Fruit fly (Drosophila melanogaster): ENCODE results near the gene RpS14b.

The RpS14b gene

DNA sequence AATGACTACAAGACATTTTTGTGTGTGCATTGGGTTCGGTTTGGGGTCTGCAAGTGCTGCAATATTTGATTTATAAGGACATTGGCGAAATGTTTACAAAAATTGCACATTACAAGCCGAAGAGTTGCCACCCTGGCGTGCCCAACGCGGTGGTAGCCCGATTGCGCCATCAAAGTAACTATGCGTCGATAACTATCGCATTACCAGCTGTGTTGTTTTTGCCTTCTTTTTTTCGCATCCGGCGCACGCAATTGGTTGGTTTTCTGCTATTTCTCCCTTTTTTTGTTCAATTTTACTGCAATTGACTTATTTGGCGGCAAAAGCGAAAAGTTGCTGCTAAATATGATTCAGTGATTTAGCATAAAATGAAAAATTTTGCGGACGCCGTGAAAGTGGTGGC is at the start of gene RpS14b:
TSS of gene RpS14b (plus strand) at position 220 of the 400 bp plus-strand sequence.
- TF ChIP-seq EcR (GFP tag; optimal IDR thresholded peaks at IDR 0.05) = no peak
- TF ChIP-seq CG8478 (optimal IDR thresholded peaks at IDR 0.05) = no peak

DNA sequence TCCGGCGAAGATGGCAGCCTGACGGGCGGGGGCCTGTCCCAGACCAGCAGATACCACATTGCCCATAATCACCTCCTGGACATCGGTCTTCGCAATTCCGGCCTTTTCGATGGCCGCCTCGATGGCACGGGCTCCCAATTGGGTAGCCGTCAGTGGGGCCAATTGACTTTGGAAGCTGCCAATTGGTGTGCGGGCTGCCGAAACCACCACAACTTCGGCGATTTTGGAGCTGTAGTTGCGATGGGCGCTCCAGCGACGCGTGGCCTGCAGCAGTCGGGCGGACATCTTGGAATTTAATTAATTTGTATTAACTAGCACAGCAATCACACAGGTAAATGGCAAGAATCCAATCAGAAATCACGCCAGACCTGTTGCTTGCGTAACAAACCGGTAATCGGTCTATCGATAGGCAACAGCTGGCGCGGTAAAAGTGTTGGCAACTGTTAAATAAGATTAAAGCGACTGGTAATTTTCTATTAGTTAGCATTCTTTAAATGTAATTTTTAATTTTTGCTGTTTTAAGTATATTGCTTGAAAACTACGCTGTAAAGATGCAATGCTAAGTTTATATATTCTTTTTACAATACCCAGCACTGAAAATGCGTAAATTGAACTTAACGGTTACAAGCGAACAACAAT is 46.2 kb upstream of the RpS14b start, which contains the start of gene Acat1:
TSS of gene Acat1 (minus strand) at position 400 of the 639 bp plus-strand sequence.
- TF ChIP-seq CG8478 (optimal IDR thresholded peaks at IDR 0.05) = no peak
- TF ChIP-seq pan (optimal IDR thresholded peaks at IDR 0.05) = no peak
- TF ChIP-seq usp (GFP tag; optimal IDR thresholded peaks at IDR 0.05) = no peak
- no peak for TF ChIP-seq psq (optimal IDR thresholded peaks at IDR 0.05)
- no peak for TF ChIP-seq Dll (optimal IDR thresholded peaks at IDR 0.05)
- TF ChIP-seq EcR (GFP tag; optimal IDR thresholded peaks at IDR 0.05) = no peak

DNA sequence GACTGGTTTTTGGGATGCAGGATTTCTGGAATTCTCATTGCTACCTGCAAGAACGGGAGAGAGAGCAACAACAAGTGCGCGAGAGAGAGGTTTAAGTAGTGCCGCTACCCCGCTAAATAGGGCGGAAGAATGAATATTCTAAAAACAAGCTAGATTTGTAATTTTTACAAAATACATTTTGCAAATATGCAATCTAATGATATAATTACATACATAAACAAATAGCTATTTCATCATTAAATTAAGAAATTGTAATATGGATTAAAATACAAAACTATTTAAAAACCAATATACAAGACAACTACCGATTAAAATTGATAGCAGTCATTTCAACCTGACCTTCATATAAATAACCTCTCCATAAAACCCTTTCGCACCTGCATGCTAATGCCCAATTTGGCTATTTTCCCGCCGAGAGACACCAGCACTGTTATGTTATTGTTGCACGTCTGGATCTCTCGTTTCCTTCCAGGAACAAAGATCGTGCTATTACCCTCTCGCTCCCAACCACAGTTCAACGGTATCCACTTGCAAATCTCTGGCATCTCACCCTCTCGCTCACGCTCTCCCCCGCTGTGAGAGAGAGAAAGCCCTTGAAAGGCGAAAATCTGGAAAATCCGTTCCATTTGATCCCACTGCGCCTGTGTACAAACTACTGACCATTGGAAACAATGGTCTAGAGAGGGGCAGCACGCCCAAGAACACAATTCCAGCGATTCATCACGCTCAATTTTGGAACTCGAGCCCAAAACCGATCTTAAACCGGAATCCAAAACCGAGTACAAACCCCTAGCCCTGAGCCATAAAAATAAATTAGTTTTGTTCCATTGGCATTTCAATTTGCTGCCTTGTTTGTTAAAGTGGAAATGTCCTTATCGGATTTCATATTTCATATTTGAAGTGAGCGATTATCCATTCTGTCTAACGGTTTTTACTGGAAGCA is 42.8 kb upstream of the RpS14b start, which contains the start of gene Nek2:
TSS of gene Nek2 (minus strand) at position 51 of the 943 bp plus-strand sequence.
- TF ChIP-seq usp (GFP tag; optimal IDR thresholded peaks at IDR 0.05) (no peak), pan (optimal IDR thresholded peaks at IDR 0.05) (no peak), EcR (GFP tag; optimal IDR thresholded peaks at IDR 0.05) (no peak), CG8478 (optimal IDR thresholded peaks at IDR 0.05) (no peak), Dll (optimal IDR thresholded peaks at IDR 0.05) (no peak), psq (optimal IDR thresholded peaks at IDR 0.05) (no peak)

DNA sequence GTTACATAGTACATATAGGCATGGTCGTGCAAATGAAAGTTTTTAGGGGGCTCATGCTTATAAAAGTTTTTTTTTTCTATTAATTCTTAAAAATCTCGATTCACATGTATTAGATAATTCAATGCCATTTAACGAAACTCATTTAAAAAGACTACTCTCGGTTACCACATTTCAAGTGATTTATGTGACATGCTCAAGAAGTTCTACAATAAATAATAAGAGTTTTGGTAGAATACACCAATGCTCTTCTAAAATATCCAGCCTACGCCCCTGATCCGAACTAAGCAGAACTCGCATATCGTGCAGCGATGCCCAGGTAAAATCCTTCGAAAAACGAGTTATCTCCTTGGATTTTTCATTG is 42.2 kb upstream of the RpS14b start:
- no peak for TF ChIP-seq pan (optimal IDR thresholded peaks at IDR 0.05)
- TF ChIP-seq CG8478 (optimal IDR thresholded peaks at IDR 0.05) = no peak
- no peak for TF ChIP-seq Dll (optimal IDR thresholded peaks at IDR 0.05)
- no peak for TF ChIP-seq EcR (GFP tag; optimal IDR thresholded peaks at IDR 0.05)
- TF ChIP-seq usp (GFP tag; optimal IDR thresholded peaks at IDR 0.05) = no peak
- TF ChIP-seq psq (optimal IDR thresholded peaks at IDR 0.05) = no peak

DNA sequence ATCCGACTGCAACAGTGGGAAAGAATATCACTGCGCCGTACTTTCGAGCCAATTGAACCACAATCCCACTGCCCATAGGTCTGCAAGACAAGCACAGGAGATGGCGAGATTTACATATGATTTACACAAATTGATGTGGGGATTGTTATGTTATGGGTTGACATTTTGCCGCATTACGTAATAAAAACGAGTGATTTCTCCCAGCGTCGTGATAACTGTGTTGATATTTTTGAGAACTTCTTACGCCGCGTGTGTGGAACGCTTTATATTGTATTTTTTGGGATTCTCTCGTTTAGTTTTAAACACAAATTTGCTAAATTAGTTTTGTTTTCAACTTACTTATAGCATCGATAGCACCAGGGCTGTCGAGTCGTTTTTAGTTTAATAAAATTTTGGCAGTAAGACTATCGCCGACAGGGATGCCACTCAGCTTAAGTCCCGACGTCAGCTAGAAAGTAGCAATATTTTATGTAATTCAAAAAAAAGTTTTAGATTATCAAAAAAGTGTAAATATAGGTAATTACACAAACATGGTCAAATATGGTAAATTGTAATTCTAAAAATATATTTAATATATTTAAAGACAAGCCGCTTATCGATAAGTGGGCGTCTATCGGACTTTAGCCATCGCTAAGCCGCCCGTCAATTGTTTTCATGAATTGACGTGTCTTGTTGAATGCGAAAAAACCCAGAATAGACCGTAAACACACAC is 41.1 kb upstream of the RpS14b start, which contains the start of the genes CG45089, ND-MNLL and p115:
TSS of gene CG45089 (minus strand) at position 388 of the 712 bp plus-strand sequence.
TSS of gene ND-MNLL (minus strand) at position 388 of the 712 bp plus-strand sequence.
TSS of gene p115 (plus strand) at position 621 of the 712 bp plus-strand sequence.
- TF ChIP-seq CG8478 (optimal IDR thresholded peaks at IDR 0.05) (no peak), EcR (GFP tag; optimal IDR thresholded peaks at IDR 0.05) (no peak), psq (optimal IDR thresholded peaks at IDR 0.05) (no peak), pan (optimal IDR thresholded peaks at IDR 0.05) (no peak), usp (GFP tag; optimal IDR thresholded peaks at IDR 0.05) (no peak), Dll (optimal IDR thresholded peaks at IDR 0.05) (no peak)

DNA sequence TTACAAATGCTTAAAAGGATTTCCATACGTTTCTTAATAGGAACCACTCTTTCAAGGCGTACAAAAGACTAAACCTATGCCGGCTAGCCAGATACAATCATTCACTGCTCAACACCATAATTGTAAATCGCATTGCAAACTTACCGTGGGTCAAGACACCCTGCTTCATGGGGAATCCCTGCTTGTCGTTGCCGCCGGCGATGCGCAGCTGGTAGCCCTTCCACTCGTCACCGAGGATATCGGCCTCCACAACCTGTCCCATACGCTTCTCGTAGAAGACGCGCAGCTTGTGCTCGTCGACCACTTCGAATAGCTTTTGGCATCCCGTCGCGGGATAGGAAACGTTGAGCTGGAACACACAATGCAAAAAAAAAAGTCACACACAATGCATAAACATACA is 34.0 kb upstream of the RpS14b start:
- TF ChIP-seq Dll (optimal IDR thresholded peaks at IDR 0.05) = no peak

DNA sequence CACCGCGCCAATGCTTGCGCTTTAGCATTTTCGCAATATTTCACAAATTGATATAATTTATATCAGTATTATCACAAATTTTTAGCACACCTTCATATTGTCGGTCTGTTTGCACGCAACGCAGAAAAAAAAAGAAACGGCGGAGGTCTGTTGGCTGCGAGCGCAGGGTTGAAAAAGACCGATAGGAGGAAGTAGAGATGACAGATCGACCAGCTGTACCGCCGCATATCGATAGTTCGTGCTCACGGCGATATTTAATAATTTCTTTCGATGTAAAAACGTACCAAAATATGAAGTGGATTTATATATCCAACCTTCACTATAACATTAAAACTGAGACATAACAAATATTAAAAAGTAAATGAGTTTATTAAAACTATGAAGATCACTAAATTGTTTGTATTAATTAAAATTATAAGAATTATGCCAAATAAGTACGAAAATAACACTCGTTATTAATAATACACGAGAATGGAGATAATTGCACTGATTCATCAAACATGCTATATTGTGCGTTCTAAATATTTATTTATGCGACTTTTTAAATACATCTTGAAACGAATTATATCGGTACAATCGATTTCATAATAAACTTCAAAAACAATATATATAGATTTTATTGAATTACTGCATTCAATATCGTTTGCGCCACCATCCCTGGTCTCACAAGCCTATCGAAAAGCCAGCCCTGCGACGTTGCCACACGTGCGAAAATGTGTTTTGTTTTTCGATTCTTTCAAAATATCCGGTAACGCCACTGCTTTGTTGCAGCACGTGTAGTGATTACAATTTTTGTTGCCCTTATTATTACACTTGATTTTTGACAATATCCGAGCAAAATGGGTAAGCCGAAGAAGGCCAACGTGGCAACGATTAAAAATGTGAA is 33.3 kb upstream of the RpS14b start, which contains the start of the genes RpS6 and bys:
TSS of gene RpS6 (minus strand) at position 179 of the 886 bp plus-strand sequence.
TSS of gene bys (plus strand) at position 728 of the 886 bp plus-strand sequence.
- TF ChIP-seq EcR (GFP tag; optimal IDR thresholded peaks at IDR 0.05) (no peak), psq (optimal IDR thresholded peaks at IDR 0.05) (no peak), CG8478 (optimal IDR thresholded peaks at IDR 0.05) (no peak), usp (GFP tag; optimal IDR thresholded peaks at IDR 0.05) (no peak), Dll (optimal IDR thresholded peaks at IDR 0.05) (no peak), pan (optimal IDR thresholded peaks at IDR 0.05) (no peak)

DNA sequence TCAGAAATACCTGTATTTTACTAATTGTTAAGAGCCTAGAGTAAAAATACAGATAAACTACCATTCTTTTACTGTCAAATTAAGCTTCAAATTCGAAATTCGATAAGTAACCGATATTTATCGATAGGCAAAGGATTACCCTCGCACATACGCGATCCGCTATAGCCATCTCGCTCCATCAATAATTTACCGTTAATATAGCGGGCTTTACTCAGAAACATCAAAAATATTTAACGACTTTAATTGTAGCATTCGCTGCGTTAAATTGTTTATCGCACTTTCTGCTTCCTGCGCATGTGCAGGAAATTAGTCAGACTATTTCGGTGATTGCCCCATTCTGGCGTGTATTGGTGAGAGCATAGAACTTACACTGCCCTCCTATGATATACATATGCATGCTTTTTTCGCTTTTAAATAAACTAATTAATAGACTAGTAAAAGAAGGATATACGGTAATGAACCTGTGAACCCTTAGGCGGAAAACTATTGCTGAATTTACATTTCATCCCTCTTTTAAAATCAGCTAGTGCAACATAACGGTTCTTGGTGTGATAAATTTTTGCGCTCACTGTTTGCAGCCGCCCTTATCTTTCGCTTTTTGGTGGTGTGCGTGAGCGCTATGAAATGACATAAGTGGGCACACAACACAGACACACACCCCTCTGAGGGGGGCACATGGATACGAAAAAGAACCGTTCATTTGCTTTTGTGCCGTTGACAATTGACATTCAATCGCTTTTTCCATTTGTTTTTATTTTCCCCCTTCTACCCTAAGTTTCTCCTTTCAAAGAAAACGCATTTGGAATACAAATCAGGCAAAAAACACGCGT is 26.2 kb upstream of the RpS14b start, which contains the start of the genes dpr14 and spidey:
TSS of gene dpr14 (minus strand) at position 48 of the 830 bp plus-strand sequence.
TSS of gene spidey (plus strand) at position 693 of the 830 bp plus-strand sequence.
- TF ChIP-seq Dll (optimal IDR thresholded peaks at IDR 0.05) (no peak), psq (optimal IDR thresholded peaks at IDR 0.05) (no peak)

DNA sequence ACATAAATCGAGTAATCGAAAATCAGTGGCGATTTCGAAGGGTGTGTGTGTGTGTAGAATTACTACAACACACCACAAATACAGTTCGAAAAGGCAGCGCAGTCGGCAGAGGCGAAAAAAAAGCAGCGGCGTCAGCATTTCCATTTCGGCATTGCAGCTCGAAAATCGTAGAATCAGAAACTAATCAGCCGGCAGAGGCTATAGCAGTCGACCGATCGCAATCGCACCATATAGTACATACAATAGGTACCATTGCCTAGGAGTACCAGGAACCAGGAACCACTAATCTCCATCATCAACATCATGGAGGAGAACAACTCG is 25.7 kb upstream of the RpS14b start:
- TF ChIP-seq usp (GFP tag; optimal IDR thresholded peaks at IDR 0.05) (no peak), CG8478 (optimal IDR thresholded peaks at IDR 0.05) (no peak), pan (optimal IDR thresholded peaks at IDR 0.05) (no peak), EcR (GFP tag; optimal IDR thresholded peaks at IDR 0.05) (no peak), psq (optimal IDR thresholded peaks at IDR 0.05) (no peak), Dll (optimal IDR thresholded peaks at IDR 0.05) (no peak)

DNA sequence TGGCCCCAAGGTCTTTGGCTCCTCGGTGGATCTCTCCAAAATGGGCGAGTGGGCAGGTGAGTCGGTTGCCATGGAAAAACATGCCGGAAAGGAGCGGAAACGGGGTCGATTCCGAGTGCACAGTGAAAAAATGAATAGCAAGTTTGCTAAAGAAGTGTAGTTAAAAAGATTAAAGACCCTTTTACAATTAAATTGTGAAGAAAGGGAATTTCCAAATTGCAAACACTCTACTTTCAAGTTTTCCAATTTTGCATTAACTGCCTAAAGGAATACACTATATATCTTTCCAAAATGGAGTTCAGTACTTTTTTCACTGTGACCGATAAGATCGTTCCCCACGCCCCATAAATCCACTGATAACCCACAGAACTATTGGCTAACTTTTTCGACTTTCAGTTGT is 25.2 kb upstream of the RpS14b start:
- TF ChIP-seq CG8478 (optimal IDR thresholded peaks at IDR 0.05) (no peak), psq (optimal IDR thresholded peaks at IDR 0.05) (no peak), pan (optimal IDR thresholded peaks at IDR 0.05) (no peak), usp (GFP tag; optimal IDR thresholded peaks at IDR 0.05) (no peak), EcR (GFP tag; optimal IDR thresholded peaks at IDR 0.05) (no peak), Dll (optimal IDR thresholded peaks at IDR 0.05) (no peak)
